Worm (Caenorhabditis elegans) whole organism, young adult: Measurements from ENCODE around the gene msp-50.

Experiments
- B0261.1 ChIP-seq: sonication (generic microtip); optimal IDR thresholded peaks from 2 replicates; lab custom pipeline; 2016; ENCODE audit warnings: mild to moderate bottlenecking, missing genetic modification characterization, moderate library complexity, missing compliant biosample characterization
- B0336.3 ChIP-seq: fragments of 200-800 bp; sonication (Bioruptor generic); IDR thresholded peaks from 2 replicates; pipeline ENCODE4 v1.3.6; 2022; ENCODE audit warnings: missing genetic modification characterization, missing compliant biosample characterization
- C17E4.6 ChIP-seq: fragments of 200-800 bp; sonication (Bioruptor generic); IDR thresholded peaks from 2 replicates; pipeline ENCODE4 v1.3.6; 2022; ENCODE audit warnings: missing genetic modification reagents, missing genetic modification characterization, missing compliant biosample characterization
- F22D6.2 ChIP-seq: sonication (generic microtip); optimal IDR thresholded peaks from 2 replicates; lab custom pipeline; 2016; ENCODE audit warnings: mild to moderate bottlenecking, missing genetic modification characterization, missing compliant biosample characterization
- F23B12.7 ChIP-seq: sonication (generic microtip); optimal IDR thresholded peaks from 2 replicates; lab custom pipeline; 2017; ENCODE audit warnings: missing genetic modification characterization, mild to moderate bottlenecking, missing compliant biosample characterization, antibody characterized with exemption, moderate library complexity; ENCODE audit not compliant: insufficient read depth
- F52B5.7 ChIP-seq: sonication (generic microtip); optimal IDR thresholded peaks from 2 replicates; lab custom pipeline; 2016; ENCODE audit warnings: mild to moderate bottlenecking, missing genetic modification characterization, missing compliant biosample characterization
- K12H6.12 ChIP-seq: fragments of 200-800 bp; sonication (Bioruptor generic); optimal IDR thresholded peaks from 2 replicates; lab custom pipeline; 2018; ENCODE audit warnings: mild to moderate bottlenecking, missing genetic modification characterization, missing compliant biosample characterization
- Y56A3A.18 ChIP-seq: fragments of 200-800 bp; sonication (Bioruptor generic); IDR thresholded peaks from 2 replicates; pipeline ENCODE4 v1.3.6; 2022; ENCODE audit warnings: missing genetic modification reagents, missing genetic modification characterization, missing compliant biosample characterization
- ZK185.1 ChIP-seq: sonication (generic microtip); optimal IDR thresholded peaks from 2 replicates; lab custom pipeline; 2016; ENCODE audit warnings: mild to moderate bottlenecking, missing genetic modification characterization, missing compliant biosample characterization; ENCODE audit not compliant: poor library complexity, severe bottlenecking
- atf-7 ChIP-seq: sonication (generic microtip); optimal IDR thresholded peaks from 2 replicates; lab custom pipeline; 2017; ENCODE audit warnings: mild to moderate bottlenecking, missing genetic modification characterization, missing compliant biosample characterization
- bed-1 ChIP-seq: fragments of 200-800 bp; sonication (Bioruptor generic); IDR thresholded peaks from 2 replicates; pipeline ENCODE4 v1.3.6; 2022; ENCODE audit warnings: missing genetic modification reagents, missing genetic modification characterization, missing compliant biosample characterization
- ccch-3 ChIP-seq: fragments of 200-800 bp; sonication (Bioruptor generic); optimal IDR thresholded peaks from 2 replicates; lab custom pipeline; 2018; ENCODE audit warnings: mild to moderate bottlenecking, missing genetic modification characterization, missing compliant biosample characterization
- cebp-1 ChIP-seq, 2 experiments: fragments of 200-800 bp in 1 of 2; sonication (Bioruptor generic) in 1 of 2; sonication (generic microtip) in 1 of 2; IDR thresholded peaks in 1 of 2; optimal IDR thresholded peaks in 1 of 2; 2 replicates each; pipeline versions ENCODE4 v1.3.6 to Lab custom; 2017 to 2022; ENCODE audit warnings: missing compliant biosample characterization in 2 of 2, missing genetic modification characterization in 2 of 2, mild to moderate bottlenecking in 1 of 2, missing genetic modification reagents in 1 of 2, moderate library complexity in 1 of 2
- cebp-2 ChIP-seq: fragments of 200-800 bp; sonication (Bioruptor generic); IDR thresholded peaks from 2 replicates; pipeline ENCODE4 v1.3.6; 2022; ENCODE audit warnings: missing genetic modification characterization, missing compliant biosample characterization
- ceh-100 ChIP-seq: fragments of 200-800 bp; sonication (Bioruptor generic); IDR thresholded peaks from 2 replicates; pipeline ENCODE4 v1.3.6; 2022; ENCODE audit warnings: missing genetic modification reagents, missing genetic modification characterization, missing compliant biosample characterization
- ceh-27 ChIP-seq: fragments of 200-800 bp; sonication (Bioruptor generic); optimal IDR thresholded peaks from 2 replicates; lab custom pipeline; 2018; ENCODE audit warnings: mild to moderate bottlenecking, missing genetic modification characterization, moderate library complexity, missing compliant biosample characterization
- ceh-40 ChIP-seq: fragments of 200-800 bp; sonication (Bioruptor generic); IDR thresholded peaks from 2 replicates; pipeline ENCODE4 v1.3.6; 2022; ENCODE audit warnings: missing genetic modification characterization, missing compliant biosample characterization
- ceh-79 ChIP-seq: sonication (generic microtip); optimal IDR thresholded peaks from 2 replicates; lab custom pipeline; 2017; ENCODE audit warnings: mild to moderate bottlenecking, missing genetic modification characterization, missing compliant biosample characterization
- dox-1 ChIP-seq: fragments of 200-800 bp; sonication (Bioruptor generic); IDR thresholded peaks from 2 replicates; pipeline ENCODE4 v1.3.6; 2022; ENCODE audit warnings: missing genetic modification reagents, missing genetic modification characterization, missing compliant biosample characterization
- efl-1 ChIP-seq: fragments of 150-350 bp; optimal IDR thresholded peaks from 2 replicates; lab custom pipeline; 2014; ENCODE audit warnings: missing biosample characterization, missing genetic modification reagents, missing genetic modification characterization
- egl-18 ChIP-seq: fragments of 200-800 bp; sonication (Bioruptor generic); IDR thresholded peaks from 2 replicates; pipeline ENCODE4 v1.3.6; 2022; ENCODE audit warnings: missing genetic modification reagents, missing genetic modification characterization, missing compliant biosample characterization
- ekl-4 ChIP-seq: fragments of 200-800 bp; sonication (Bioruptor generic); IDR thresholded peaks from 2 replicates; pipeline ENCODE4 v1.3.6; 2022; ENCODE audit warnings: missing genetic modification reagents, missing genetic modification characterization, missing compliant biosample characterization
- ets-4 ChIP-seq: fragments of 200-800 bp; sonication (Bioruptor generic); optimal IDR thresholded peaks from 2 replicates; lab custom pipeline; 2018; ENCODE audit warnings: mild to moderate bottlenecking, missing genetic modification characterization, missing compliant biosample characterization
- fkh-3 ChIP-seq: sonication (generic microtip); optimal IDR thresholded peaks from 2 replicates; lab custom pipeline; 2016; ENCODE audit warnings: mild to moderate bottlenecking, missing genetic modification characterization, missing compliant biosample characterization
- hlh-12 ChIP-seq: sonication (generic microtip); optimal IDR thresholded peaks from 2 replicates; lab custom pipeline; 2016; ENCODE audit warnings: missing genetic modification characterization, missing compliant biosample characterization
- hmg-20 ChIP-seq: fragments of 200-800 bp; sonication (Bioruptor generic); IDR thresholded peaks from 2 replicates; pipeline ENCODE4 v1.3.6; 2022; ENCODE audit warnings: missing genetic modification reagents, missing genetic modification characterization, missing compliant biosample characterization
- let-607 ChIP-seq, 2 experiments: fragments of 200-800 bp in 1 of 2; sonication (Bioruptor generic) in 1 of 2; sonication (generic microtip) in 1 of 2; optimal IDR thresholded peaks; 2 replicates each; lab custom pipeline; 2016 to 2018; ENCODE audit warnings: mild to moderate bottlenecking in 2 of 2, missing compliant biosample characterization in 2 of 2, missing genetic modification characterization in 2 of 2, moderate library complexity in 2 of 2, missing genotype in 1 of 2
- lin-40 ChIP-seq: sonication (generic microtip); optimal IDR thresholded peaks from 2 replicates; lab custom pipeline; 2016; ENCODE audit warnings: missing genetic modification characterization, mild to moderate bottlenecking, missing compliant biosample characterization, missing genotype, missing genetic modification reagents
- lir-1 ChIP-seq: fragments of 200-800 bp; sonication (Bioruptor generic); conservative IDR thresholded peaks from 2 replicates; pipeline ENCODE4 v1.3.6; 2022; ENCODE audit warnings: missing genetic modification reagents, missing genetic modification characterization, missing compliant biosample characterization
- lsl-1 ChIP-seq: fragments of 200-800 bp; sonication (Bioruptor generic); optimal IDR thresholded peaks from 2 replicates; lab custom pipeline; 2018; ENCODE audit warnings: mild to moderate bottlenecking, missing genetic modification characterization, moderate library complexity, missing compliant biosample characterization
- mes-4 ChIP-seq: sonication (generic microtip); optimal IDR thresholded peaks from 2 replicates; lab custom pipeline; 2016; ENCODE audit warnings: missing genotype, missing genetic modification characterization, missing compliant biosample characterization
- mxl-1 ChIP-seq: sonication (generic microtip); optimal IDR thresholded peaks from 2 replicates; lab custom pipeline; 2016; ENCODE audit warnings: missing genetic modification characterization, missing compliant biosample characterization
- nfya-1 ChIP-seq: sonication (generic microtip); optimal IDR thresholded peaks from 2 replicates; lab custom pipeline; 2017; ENCODE audit warnings: antibody characterized with exemption, missing compliant biosample characterization, missing genetic modification characterization, borderline replicate concordance; ENCODE audit not compliant: insufficient read depth
- nfya-2 ChIP-seq: fragments of 200-800 bp; sonication (Bioruptor generic); IDR thresholded peaks from 2 replicates; pipeline ENCODE4 v1.3.6; 2022; ENCODE audit warnings: missing genetic modification reagents, missing genetic modification characterization, missing compliant biosample characterization
- nhr-179 ChIP-seq: sonication (generic microtip); optimal IDR thresholded peaks from 2 replicates; lab custom pipeline; 2016; ENCODE audit warnings: mild to moderate bottlenecking, missing genetic modification characterization, missing compliant biosample characterization
- nhr-90 ChIP-seq: sonication (generic microtip); optimal IDR thresholded peaks from 2 replicates; lab custom pipeline; 2016; ENCODE audit warnings: missing genotype, mild to moderate bottlenecking, missing genetic modification characterization, missing compliant biosample characterization
- pbrm-1 ChIP-seq: fragments of 200-800 bp; sonication (Bioruptor generic); IDR thresholded peaks from 2 replicates; pipeline ENCODE4 v1.3.6; 2022; ENCODE audit warnings: missing genetic modification reagents, missing genetic modification characterization, missing compliant biosample characterization
- repo-1 ChIP-seq: sonication (generic microtip); optimal IDR thresholded peaks from 2 replicates; lab custom pipeline; 2017; ENCODE audit warnings: mild to moderate bottlenecking, missing genetic modification characterization, missing compliant biosample characterization
- snpc-4 ChIP-seq, 5 experiments: fragments of 150-350 bp in 1 of 5; sonication (generic microtip) in 4 of 5; optimal IDR thresholded peaks; 2 replicates each; lab custom pipeline; 2014 to 2018; ENCODE audit warnings: missing genetic modification characterization in 5 of 5, missing biosample characterization in 3 of 5, antibody characterized with exemption in 2 of 5, mild to moderate bottlenecking in 2 of 5, missing compliant biosample characterization in 2 of 5, missing genotype in 2 of 5, moderate library complexity in 2 of 5, missing genetic modification reagents in 1 of 5
- somi-1 ChIP-seq: fragments of 200-800 bp; sonication (Bioruptor generic); optimal IDR thresholded peaks from 2 replicates; lab custom pipeline; 2018; ENCODE audit warnings: mild to moderate bottlenecking, missing genetic modification characterization, missing compliant biosample characterization
- tbp1 ChIP-seq: fragments of 200-800 bp; sonication (Bioruptor generic); optimal IDR thresholded peaks from 2 replicates; lab custom pipeline; 2018; ENCODE audit warnings: mild to moderate bottlenecking, missing genetic modification characterization, missing compliant biosample characterization
- unc-62 ChIP-seq: fragments of 150-350 bp; optimal IDR thresholded peaks from 2 replicates; lab custom pipeline; 2014; ENCODE audit warnings: missing biosample characterization, missing genetic modification reagents, missing genetic modification characterization
- zfh-2 ChIP-seq: fragments of 200-800 bp; sonication (Bioruptor generic); conservative IDR thresholded peaks from 2 replicates; pipeline ENCODE4 v1.3.6; 2022; ENCODE audit warnings: missing genetic modification reagents, missing genetic modification characterization, missing compliant biosample characterization
- ztf-22 ChIP-seq: fragments of 200-800 bp; sonication (Bioruptor generic); optimal IDR thresholded peaks from 2 replicates; lab custom pipeline; 2018; ENCODE audit warnings: mild to moderate bottlenecking, missing genetic modification characterization, moderate library complexity, missing compliant biosample characterization

The msp-50 gene

DNA sequence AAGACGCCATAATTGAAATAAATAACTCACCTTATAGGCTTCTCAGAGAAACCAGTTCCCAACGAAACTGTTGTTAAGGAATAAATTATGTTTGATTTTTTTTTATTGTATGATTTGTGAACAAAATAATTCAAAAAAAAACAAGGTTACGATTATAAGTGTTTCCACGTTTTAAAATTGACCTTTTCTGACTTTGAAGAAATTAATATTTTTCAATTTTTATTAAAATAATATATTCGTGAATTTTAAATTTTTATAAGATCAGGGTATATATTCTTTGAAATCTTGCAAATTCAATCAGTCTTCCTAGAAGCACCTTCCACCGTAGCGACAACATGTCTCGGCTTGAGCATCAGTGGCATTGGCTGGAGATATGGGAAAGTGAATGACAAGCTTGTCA is 25.2 kb upstream of the msp-50 start, which contains the start of gene C27D6.3:
C27D6.3 (minus strand) TSS at position 101 of the 400 bp plus-strand sequence.
- TF ChIP-seq F23B12.7 = no peak
- TF ChIP-seq lir-1 = no peak
- no peak for TF ChIP-seq nfya-1 (tag; lab: Kevin White, UChicago)
- TF ChIP-seq efl-1 = no peak
- TF ChIP-seq fkh-3 (tag; lab: Kevin White, UChicago) = no peak
- no peak for TF ChIP-seq ccch-3 (GFP tag; lab: Kevin White, UChicago)
- TF ChIP-seq K12H6.12 (tag; lab: Kevin White, UChicago) = no peak

DNA sequence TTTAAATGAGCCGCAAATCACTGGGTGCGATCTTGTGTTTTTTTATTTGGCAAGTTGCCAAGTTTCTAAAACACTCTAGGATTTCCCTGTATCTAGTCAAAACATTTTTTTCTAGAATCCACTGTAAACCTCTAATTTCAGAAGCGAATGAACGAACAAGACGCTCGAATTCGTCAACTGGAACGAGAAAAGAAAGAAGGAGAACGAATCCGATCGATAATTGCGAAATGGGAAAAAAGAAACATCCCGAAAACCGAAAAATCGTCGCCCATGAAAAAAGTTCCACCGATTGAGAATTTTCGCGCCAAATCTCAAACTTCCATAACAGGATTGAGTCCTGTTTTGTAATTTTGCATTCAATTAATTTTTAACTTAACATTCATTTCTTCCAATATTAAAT is 22.7 kb upstream of the msp-50 start:
- no peak for TF ChIP-seq zfh-2
- TF ChIP-seq ets-4 (GFP tag; lab: Kevin White, UChicago) = no peak
- TF ChIP-seq ceh-40 = no peak
- no peak for TF ChIP-seq bed-1
- TF ChIP-seq mes-4 (tag; lab: Kevin White, UChicago) = no peak
- no peak for TF ChIP-seq F22D6.2 (tag; lab: Kevin White, UChicago)
- TF ChIP-seq ccch-3 (GFP tag; lab: Kevin White, UChicago) = no peak
- TF ChIP-seq lin-40 (tag; lab: Kevin White, UChicago) = no peak
- no peak for TF ChIP-seq tbp1 (GFP tag; lab: Kevin White, UChicago)
- TF ChIP-seq somi-1 (GFP tag; lab: Kevin White, UChicago) = no peak
- TF ChIP-seq B0261.1 (tag; lab: Kevin White, UChicago) = no peak
- TF ChIP-seq dox-1 = no peak
- no peak for TF ChIP-seq lir-1
- no peak for TF ChIP-seq ztf-22 (GFP tag; lab: Kevin White, UChicago)
- no peak for TF ChIP-seq egl-18 (GFP tag; lab: Robert Waterston, UW)
- no peak for TF ChIP-seq ZK185.1
- TF ChIP-seq cebp-2 (GFP tag; lab: Robert Waterston, UW) = no peak
- no peak for TF ChIP-seq mxl-1 (tag; lab: Kevin White, UChicago)
- TF ChIP-seq hmg-20 (GFP tag; lab: Robert Waterston, UW) = no peak
- TF ChIP-seq snpc-4 (GFP tag; optimal IDR thresholded peaks at IDR 0.05; lab: Kevin White, UChicago) = no peak
- no peak for TF ChIP-seq snpc-4 (tag; optimal IDR thresholded peaks at IDR 0.05; lab: Kevin White, UChicago)

DNA sequence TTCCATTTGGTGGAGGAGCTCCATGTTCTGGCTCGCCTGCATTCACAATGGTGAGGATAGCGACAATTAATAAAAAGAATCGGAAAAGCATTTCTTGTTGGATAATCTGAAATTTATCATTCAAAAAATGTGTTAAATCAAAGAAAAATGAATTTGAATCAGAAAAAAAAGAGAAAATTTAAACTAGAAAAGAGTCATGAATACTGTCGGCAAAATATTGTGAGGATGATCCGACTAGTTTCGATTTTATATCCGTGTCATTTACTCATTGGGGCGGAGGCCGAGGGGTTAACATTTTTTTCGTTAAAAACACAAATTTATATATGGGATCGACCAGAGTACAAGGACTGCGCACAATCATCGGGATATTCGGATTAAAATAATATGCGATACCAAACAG is 21.7 kb upstream of the msp-50 start, which contains the start of gene C27D6.12:
C27D6.12 (minus strand) TSS at position 101 of the 400 bp plus-strand sequence.
- TF ChIP-seq ceh-27 (GFP tag; lab: Kevin White, UChicago) (no peak), F23B12.7 (no peak), hlh-12 (tag; lab: Kevin White, UChicago) (no peak), lsl-1 (GFP tag; lab: Kevin White, UChicago) (no peak), atf-7 (tag; lab: Kevin White, UChicago) (no peak), nfya-2 (GFP tag; lab: Robert Waterston, UW) (no peak), nhr-90 (no peak), ceh-79 (tag; lab: Kevin White, UChicago) (no peak), F52B5.7 (no peak), nhr-179 (tag; lab: Kevin White, UChicago) (no peak)

DNA sequence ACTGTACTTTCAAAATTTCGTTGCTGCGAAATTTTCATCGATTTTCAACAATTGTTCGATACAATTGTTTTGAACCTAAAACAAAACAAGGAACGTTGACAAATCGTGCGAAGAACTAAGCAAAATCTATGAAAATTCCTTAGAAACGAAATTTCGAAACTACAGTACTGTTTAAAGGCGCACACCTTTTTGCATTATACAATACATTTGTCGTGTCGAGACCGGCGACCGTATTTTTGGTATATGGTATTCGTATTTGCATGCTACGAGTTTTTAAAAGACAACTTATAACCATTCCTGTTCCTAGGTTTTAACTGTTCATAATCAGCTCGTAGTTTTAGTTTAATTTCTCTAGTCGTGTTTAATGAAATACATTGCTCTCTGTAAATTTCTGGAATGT is 21.0 kb upstream of the msp-50 start:
- TF ChIP-seq ekl-4 (GFP tag; lab: Robert Waterston, UW) (peak; percentile 38; the same call in 1 of the 2 replicates), ceh-100 (GFP tag; lab: Robert Waterston, UW) (0 out of 2 replicates have a peak, but pooled peaks have one; percentile 18), Y56A3A.18 (GFP tag; lab: Robert Waterston, UW) (peak; percentile 79; the same call in 1 of the 2 replicates), zfh-2 (no peak), C17E4.6 (GFP tag; lab: Robert Waterston, UW) (0 out of 2 replicates have a peak, but pooled peaks have one; percentile 31), cebp-1 (GFP tag; IDR thresholded peaks at IDR 0.05; lab: Robert Waterston, UW) (no peak), cebp-1 (tag; optimal IDR thresholded peaks at IDR 0.05; lab: Kevin White, UChicago) (peak; percentile 18), repo-1 (tag; lab: Kevin White, UChicago) (peak; percentile 80), let-607 (tag; optimal IDR thresholded peaks at IDR 0.05; lab: Kevin White, UChicago) (peak in 1 of 2 experiments; percentile 7), pbrm-1 (GFP tag; lab: Robert Waterston, UW) (0 out of 2 replicates have a peak, but pooled peaks have one; percentile 20), unc-62 (GFP tag; lab: Kevin White, UChicago) (no peak), B0336.3 (GFP tag; lab: Robert Waterston, UW) (peak; percentile 44; the same call in 1 of the 2 replicates)
